Worm (Caenorhabditis elegans): Measurements from ENCODE around the gene C15C7.4.

DNA sequence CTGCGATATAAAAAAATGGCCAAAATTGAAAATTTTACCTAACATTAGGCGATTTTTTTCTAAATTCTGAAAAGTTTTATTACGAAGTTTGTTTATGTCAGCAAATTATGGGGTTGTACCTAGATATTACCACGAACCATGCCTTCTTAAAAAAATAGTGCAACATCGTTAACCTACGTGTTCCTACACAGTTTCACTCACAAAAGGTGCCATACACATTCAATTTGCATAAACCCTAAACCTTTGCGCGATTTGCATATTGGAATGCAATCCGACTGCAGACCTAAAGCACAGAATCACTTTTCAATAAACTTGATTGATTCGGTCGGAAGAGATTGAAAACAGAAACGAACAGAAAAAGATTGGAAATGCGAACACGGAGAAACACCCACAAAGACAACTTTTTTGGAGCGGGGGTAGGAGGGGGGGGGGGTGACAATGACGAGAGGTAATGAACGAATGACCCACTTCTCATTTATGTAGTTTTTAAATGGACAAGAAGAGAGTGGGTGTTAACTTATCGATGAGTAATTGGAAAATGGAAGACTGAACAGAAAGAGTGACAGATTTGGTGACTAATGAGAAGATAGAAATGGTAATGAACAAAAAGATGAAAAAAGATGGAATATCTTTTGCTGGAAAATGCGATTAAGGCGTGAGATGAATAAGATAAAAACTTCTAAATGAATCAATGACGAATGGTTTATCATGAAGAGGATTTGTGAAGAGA, 10.9 kb downstream of the C15C7.4 start:
- TF ChIP-seq unc-62 (GFP tag; optimal IDR thresholded peaks at IDR 0.05) (no peak), ceh-16 (tag; optimal IDR thresholded peaks at IDR 0.05) (no peak), ztf-4 (tag; optimal IDR thresholded peaks at IDR 0.05) (no peak), ztf-11 (tag; optimal IDR thresholded peaks at IDR 0.05) (no peak), egl-27 (tag; optimal IDR thresholded peaks at IDR 0.05) (no peak), mbf-1 (tag; optimal IDR thresholded peaks at IDR 0.05) (no peak), F13H6.1 (tag; optimal IDR thresholded peaks at IDR 0.05) (no peak), elt-1 (tag; optimal IDR thresholded peaks at IDR 0.05) (no peak), nhr-11 (tag; optimal IDR thresholded peaks at IDR 0.05) (no peak), lin-39 (tag; optimal IDR thresholded peaks at IDR 0.05) (no peak)

Measured in whole organism, L2 larva.